Fruit fly (Drosophila melanogaster): ENCODE measurements around the gene CG14297.

The CG14297 gene

dm6 chr3R:18923208-18923761, 25.4 kb downstream of the CG14297 start (continued):
- TF ChIP-seq HmgZ (tag; optimal IDR thresholded peaks at IDR 0.05) (peak; percentile 31), CG6854 (GFP tag; optimal IDR thresholded peaks at IDR 0.05) (no peak), CG31388 (GFP tag; optimal IDR thresholded peaks at IDR 0.05) (no peak), ash1 (GFP tag; optimal IDR thresholded peaks at IDR 0.05) (no peak), gsb-n (tag; optimal IDR thresholded peaks at IDR 0.05) (peak; percentile 2), CG6254 (GFP tag; optimal IDR thresholded peaks at IDR 0.05) (peak; percentile 16), E2f1 (GFP tag; IDR thresholded peaks at IDR 0.05) (no peak), E2f2 (GFP tag; IDR thresholded peaks at IDR 0.05) (no peak), Neu2 (GFP tag; optimal IDR thresholded peaks at IDR 0.05; ENCODE audit: borderline replicate concordance) (no peak), Trl (optimal IDR thresholded peaks at IDR 0.05) (peak; percentile 58 to 76), Trl (GFP tag; optimal IDR thresholded peaks at IDR 0.05) (no peak), CG13624 (GFP tag; optimal IDR thresholded peaks at IDR 0.05) (no peak), pan (optimal IDR thresholded peaks at IDR 0.05) (no peak), pan (GFP tag; optimal IDR thresholded peaks at IDR 0.05 in 1 of 2, IDR thresholded peaks at IDR 0.05 in 1 of 2) (peak in 1 of 2 experiments; percentile 45), CG8765 (GFP tag; IDR thresholded peaks at IDR 0.05) (no peak), CG7271 (tag; optimal IDR thresholded peaks at IDR 0.05) (no peak), CG15514 (GFP tag; optimal IDR thresholded peaks at IDR 0.05) (no peak), ewg (GFP tag; optimal IDR thresholded peaks at IDR 0.05) (no peak), CG6765 (GFP tag; optimal IDR thresholded peaks at IDR 0.05) (no peak), Max (GFP tag; optimal IDR thresholded peaks at IDR 0.05) (peak; percentile 9), CG15269 (tag; optimal IDR thresholded peaks at IDR 0.05) (no peak), CG12219 (GFP tag; optimal IDR thresholded peaks at IDR 0.05) (no peak), Fer2 (tag; optimal IDR thresholded peaks at IDR 0.05) (no peak), al (GFP tag; IDR thresholded peaks at IDR 0.05) (no peak), phol (tag; optimal IDR thresholded peaks at IDR 0.05) (no peak), Opbp (GFP tag; IDR thresholded peaks at IDR 0.05; ENCODE audit: partially characterized antibody) (no peak), sd (tag; optimal IDR thresholded peaks at IDR 0.05) (no peak), CG32532 (GFP tag; IDR thresholded peaks at IDR 0.05) (no peak), Doc3 (GFP tag; IDR thresholded peaks at IDR 0.05; ENCODE audit: partially characterized antibody) (no peak), yki (optimal IDR thresholded peaks at IDR 0.05) (peak; percentile 8), en (GFP tag; optimal IDR thresholded peaks at IDR 0.05) (no peak), sim (GFP tag; IDR thresholded peaks at IDR 0.05) (no peak), CG31441 (GFP tag; IDR thresholded peaks at IDR 0.05) (no peak), tll (GFP tag; optimal IDR thresholded peaks at IDR 0.05) (no peak), cg (GFP tag; optimal IDR thresholded peaks at IDR 0.05) (peak; percentile 78), disco-r (GFP tag; optimal IDR thresholded peaks at IDR 0.05) (no peak), CG4360 (GFP tag; IDR thresholded peaks at IDR 0.05) (no peak), CG33213 (GFP tag; optimal IDR thresholded peaks at IDR 0.05) (no peak), HLH54F (GFP tag; optimal IDR thresholded peaks at IDR 0.05) (no peak), CG12236 (GFP tag; optimal IDR thresholded peaks at IDR 0.05) (no peak)

- no peak for TF ChIP-seq grau (tag; optimal IDR thresholded peaks at IDR 0.05)
- TF ChIP-seq chinmo (GFP tag; IDR thresholded peaks at IDR 0.05; ENCODE audit: partially characterized antibody): peak; percentile 22; the same call in 1 of the 4 replicates
- TF ChIP-seq CG34422 (GFP tag; IDR thresholded peaks at IDR 0.05): peak; percentile 64; the same call in 1 of the 3 replicates
- TF ChIP-seq Trl (optimal IDR thresholded peaks at IDR 0.05): peak; percentile 67 to 79
- no peak for TF ChIP-seq Trl (GFP tag; optimal IDR thresholded peaks at IDR 0.05)
- peak; percentile 92 for TF ChIP-seq sens (GFP tag)
- TF ChIP-seq z (GFP tag; IDR thresholded peaks at IDR 0.05): peak; percentile 39; the same call in 1 of the 3 replicates
- no peak for TF ChIP-seq CG17385 (GFP tag; optimal IDR thresholded peaks at IDR 0.05)
- TF ChIP-seq ci (GFP tag; IDR thresholded peaks at IDR 0.05): peak; percentile 66; the same call in 2 of the 3 replicates
- TF ChIP-seq Med (GFP tag): peak; percentile 70
- TF ChIP-seq CG6791 (GFP tag; IDR thresholded peaks at IDR 0.05; ENCODE audit: partially characterized antibody): peak; percentile 39; the same call in 1 of the 3 replicates
- peak; percentile 100 for TF ChIP-seq p53 (GFP tag; optimal IDR thresholded peaks at IDR 0.05)
- TF ChIP-seq CG10321 (GFP tag; IDR thresholded peaks at IDR 0.05): peak; percentile 94
Measured at dm6 chr3R:18923802-18924635, 26.1 kb downstream of the CG14297 start.

Measured in whole organism, embryonic.